Fruit fly (Drosophila melanogaster): ENCODE data around the gene msl-2.

msl-2 gene

DNA sequence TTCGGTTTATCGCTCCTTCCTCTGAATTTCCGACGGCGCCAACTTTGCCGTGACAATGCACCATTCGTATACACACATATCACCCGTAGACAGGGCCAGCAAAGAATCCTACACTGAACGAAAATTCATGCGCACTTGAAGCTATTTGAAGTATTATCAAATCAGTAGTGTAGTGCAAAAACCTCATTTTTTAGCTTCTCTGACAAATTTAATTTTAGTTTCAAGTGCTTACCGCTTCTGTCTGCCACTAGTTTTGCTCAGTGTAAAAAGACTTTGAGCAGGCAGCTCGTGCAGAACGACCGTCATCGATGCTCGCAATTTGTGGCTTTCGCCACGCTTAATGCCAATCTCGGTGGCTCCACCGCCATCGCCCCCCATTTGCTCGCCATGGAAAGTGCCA is 21.1 kb downstream of the msl-2 start (continued):
- TF ChIP-seq CG13123 (GFP tag; optimal IDR thresholded peaks at IDR 0.05) (no peak), CG32772 (GFP tag; IDR thresholded peaks at IDR 0.05) (peak; percentile 50), Opbp (GFP tag; IDR thresholded peaks at IDR 0.05; ENCODE audit: partially characterized antibody) (no peak), ap (GFP tag; IDR thresholded peaks at IDR 0.05) (0 out of 2 replicates have a peak, but pooled peaks have one; percentile 19), Trl (optimal IDR thresholded peaks at IDR 0.05) (no peak), Trl (GFP tag; optimal IDR thresholded peaks at IDR 0.05) (peak; percentile 7), HLH4C (GFP tag; IDR thresholded peaks at IDR 0.05; ENCODE audit: partially characterized antibody) (no peak), CG31388 (GFP tag; optimal IDR thresholded peaks at IDR 0.05) (no peak), CG9609 (GFP tag; optimal IDR thresholded peaks at IDR 0.05) (peak; percentile 52), da (GFP tag; optimal IDR thresholded peaks at IDR 0.05) (no peak), CG6689 (GFP tag; IDR thresholded peaks at IDR 0.05) (peak; percentile 48), CG4617 (GFP tag; optimal IDR thresholded peaks at IDR 0.05; ENCODE audit: borderline replicate concordance) (no peak), grau (tag; optimal IDR thresholded peaks at IDR 0.05) (peak; percentile 35), CG11723 (GFP tag; optimal IDR thresholded peaks at IDR 0.05) (no peak), Nf-YA (GFP tag; IDR thresholded peaks at IDR 0.05) (peak; percentile 38; the same call in 1 of the 2 replicates), H15 (GFP tag; IDR thresholded peaks at IDR 0.05) (0 out of 3 replicates have a peak, but pooled peaks have one; percentile 27), danr (GFP tag; IDR thresholded peaks at IDR 0.05) (0 out of 2 replicates have a peak, but pooled peaks have one; percentile 26), CG10267 (tag; optimal IDR thresholded peaks at IDR 0.05) (no peak), CG12769 (tag; optimal IDR thresholded peaks at IDR 0.05) (peak; percentile 55), wek (GFP tag; optimal IDR thresholded peaks at IDR 0.05) (no peak), yki (optimal IDR thresholded peaks at IDR 0.05) (no peak), Gsc (GFP tag; IDR thresholded peaks at IDR 0.05) (no peak), CG9215 (GFP tag; IDR thresholded peaks at IDR 0.05) (peak; percentile 11; the same call in 1 of the 2 replicates), CG17361 (GFP tag; IDR thresholded peaks at IDR 0.05) (no peak), toy (GFP tag; IDR thresholded peaks at IDR 0.05) (0 out of 2 replicates have a peak, but pooled peaks have one; percentile 48), CG34376 (GFP tag; optimal IDR thresholded peaks at IDR 0.05) (no peak), Poxn (GFP tag; IDR thresholded peaks at IDR 0.05) (no peak), Side (GFP tag; optimal IDR thresholded peaks at IDR 0.05) (peak; percentile 2), Mad (GFP tag; optimal IDR thresholded peaks at IDR 0.05) (peak; percentile 51), shn (GFP tag; optimal IDR thresholded peaks at IDR 0.05) (peak; percentile 12), sc (optimal IDR thresholded peaks at IDR 0.05) (no peak), sc (GFP tag; optimal IDR thresholded peaks at IDR 0.05) (no peak), Eip74EF (GFP tag; optimal IDR thresholded peaks at IDR 0.05) (no peak), ssp (GFP tag; IDR thresholded peaks at IDR 0.05) (0 out of 2 replicates have a peak, but pooled peaks have one; percentile 28), CG8089 (GFP tag; optimal IDR thresholded peaks at IDR 0.05) (peak; percentile 18), Hr3 (GFP tag; optimal IDR thresholded peaks at IDR 0.05) (peak; percentile 32), CG14965 (GFP tag; optimal IDR thresholded peaks at IDR 0.05; ENCODE audit: borderline replicate concordance) (no peak), exex (tag; optimal IDR thresholded peaks at IDR 0.05) (no peak), CG2116 (GFP tag; optimal IDR thresholded peaks at IDR 0.05) (no peak), Antp (GFP tag; optimal IDR thresholded peaks at IDR 0.05) (peak; percentile 63), pan (optimal IDR thresholded peaks at IDR 0.05) (no peak), pan (GFP tag; optimal IDR thresholded peaks at IDR 0.05 in 1 of 2, IDR thresholded peaks at IDR 0.05 in 1 of 2) (peak in 1 of 2 experiments; percentile 67), caup (GFP tag; optimal IDR thresholded peaks at IDR 0.05; ENCODE audit: severe bottlenecking) (no peak), Ets65A (GFP tag) (peak; percentile 95), CG5245 (GFP tag; optimal IDR thresholded peaks at IDR 0.05) (peak; percentile 46), zen (tag; optimal IDR thresholded peaks at IDR 0.05) (peak; percentile 56), CG3407 (GFP tag; optimal IDR thresholded peaks at IDR 0.05) (no peak), CG15011 (GFP tag; optimal IDR thresholded peaks at IDR 0.05) (no peak), schlank (tag; optimal IDR thresholded peaks at IDR 0.05) (no peak), sens-2 (GFP tag; IDR thresholded peaks at IDR 0.05) (no peak), Adf1 (GFP tag; IDR thresholded peaks at IDR 0.05) (no peak), CG30431 (GFP tag; optimal IDR thresholded peaks at IDR 0.05) (peak; percentile 41), CHES-1-like (GFP tag; optimal IDR thresholded peaks at IDR 0.05) (no peak)
